Fruit fly (Drosophila melanogaster): Measurements from ENCODE around the gene CG8838.

CG8838 gene

DNA sequence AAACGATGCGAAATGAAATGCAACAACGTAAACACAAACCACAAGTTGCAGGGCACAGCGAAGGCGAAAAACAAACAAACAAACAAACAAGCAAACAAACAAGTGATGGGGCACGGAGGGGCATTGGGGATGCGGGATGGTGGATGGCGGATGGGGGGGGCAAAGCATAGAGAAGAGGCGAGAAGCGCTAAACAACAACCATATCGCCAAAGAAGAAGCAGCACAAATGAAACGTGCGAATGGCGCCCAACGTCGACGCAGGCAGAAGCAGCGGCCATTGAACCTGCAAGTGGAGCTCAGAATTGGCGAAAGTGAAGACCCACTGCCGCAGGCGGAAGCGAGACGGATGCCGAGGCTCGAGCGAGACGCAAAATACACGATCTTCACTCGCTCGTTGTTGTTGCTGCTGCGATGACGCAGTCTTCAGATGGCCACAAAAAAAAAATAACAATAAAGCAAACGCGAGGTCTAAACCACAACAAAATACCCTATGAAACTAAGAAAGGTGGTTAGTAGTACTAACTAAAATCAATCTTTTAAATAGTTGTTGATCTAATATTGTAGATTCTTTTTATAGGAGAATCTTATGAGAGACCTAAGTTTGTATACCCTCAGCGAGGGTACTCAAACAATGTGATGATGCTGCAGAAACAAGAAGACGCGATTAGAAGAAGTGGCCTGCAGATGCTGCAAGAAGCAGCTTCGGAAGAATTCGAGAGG, 11.5 kb upstream of the CG8838 start:
- TF ChIP-seq cic (GFP tag; optimal IDR thresholded peaks at IDR 0.05) (no peak), tj (GFP tag; optimal IDR thresholded peaks at IDR 0.05) (peak; percentile 66)

DNA sequence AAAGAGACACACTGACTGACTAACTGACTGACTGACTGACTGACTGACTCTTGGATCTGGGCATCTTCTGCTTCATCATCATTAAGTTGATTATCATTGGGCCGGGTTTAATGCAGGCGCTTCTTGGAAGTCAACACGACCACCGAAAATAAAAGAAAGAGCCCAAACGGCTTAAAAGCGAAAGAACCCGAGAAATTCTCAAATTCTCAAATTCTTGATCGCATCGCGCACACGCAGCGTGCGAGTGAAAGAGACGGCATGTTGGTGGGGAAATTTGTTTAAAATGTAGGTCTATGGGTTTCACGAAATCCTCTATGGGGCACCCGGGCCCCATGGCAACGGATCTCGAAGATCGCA, 11.0 kb upstream of the CG8838 start:
- TF ChIP-seq CG7045 (GFP tag; optimal IDR thresholded peaks at IDR 0.05) (no peak), cnc (optimal IDR thresholded peaks at IDR 0.05) (no peak)

DNA sequence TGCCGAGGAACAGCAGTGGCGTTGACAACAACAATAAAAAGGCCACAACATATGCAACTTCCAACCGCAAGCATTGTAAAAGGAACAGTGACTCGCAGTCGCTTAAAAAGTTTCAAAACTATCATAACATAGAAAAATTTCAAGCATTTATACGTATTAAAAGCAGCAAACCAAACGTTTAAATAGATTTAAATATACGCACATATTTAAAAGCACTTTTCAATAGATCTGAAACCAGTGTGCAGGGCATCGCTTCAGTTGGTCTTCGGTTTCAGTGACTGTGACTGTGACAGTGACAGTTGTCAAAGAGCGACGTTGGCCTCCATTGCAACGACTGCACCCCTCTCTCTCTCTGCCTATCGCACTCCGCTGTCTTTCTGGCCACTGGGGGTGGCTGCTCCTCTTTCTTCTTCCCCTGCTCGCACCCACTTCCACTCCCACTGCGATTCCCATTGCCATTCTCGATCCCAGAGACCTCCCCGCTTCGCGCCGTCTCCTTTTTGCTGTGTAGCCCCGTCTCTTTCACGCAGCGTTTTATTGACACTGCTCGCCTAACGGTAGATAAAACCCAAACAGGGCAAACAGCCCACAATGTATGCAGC, 9.2 kb upstream of the CG8838 start:
- TF ChIP-seq ovo (GFP tag; optimal IDR thresholded peaks at IDR 0.05) (peak; percentile 72), Hr96 (GFP tag; optimal IDR thresholded peaks at IDR 0.05) (peak; percentile 12), CG14711 (tag; optimal IDR thresholded peaks at IDR 0.05) (peak; percentile 64), CG11617 (GFP tag; optimal IDR thresholded peaks at IDR 0.05) (peak; percentile 45), Clk (GFP tag; optimal IDR thresholded peaks at IDR 0.05) (no peak), CG33017 (tag; optimal IDR thresholded peaks at IDR 0.05) (peak; percentile 80), Mnt (GFP tag; optimal IDR thresholded peaks at IDR 0.05) (peak; percentile 13), CG1620 (GFP tag; optimal IDR thresholded peaks at IDR 0.05) (no peak), CG5204 (GFP tag; optimal IDR thresholded peaks at IDR 0.05) (peak; percentile 76), Crg-1 (GFP tag; optimal IDR thresholded peaks at IDR 0.05) (no peak), CG12768 (GFP tag; optimal IDR thresholded peaks at IDR 0.05) (peak; percentile 65), bab1 (GFP tag; optimal IDR thresholded peaks at IDR 0.05) (no peak), cnc (optimal IDR thresholded peaks at IDR 0.05) (no peak), CG7101 (tag; optimal IDR thresholded peaks at IDR 0.05) (peak; percentile 77), cic (GFP tag; optimal IDR thresholded peaks at IDR 0.05) (no peak), CG7045 (GFP tag; optimal IDR thresholded peaks at IDR 0.05) (peak; percentile 41), pad (GFP tag; optimal IDR thresholded peaks at IDR 0.05) (peak; percentile 11), tj (GFP tag; optimal IDR thresholded peaks at IDR 0.05) (peak; percentile 58), kay (GFP tag; ENCODE audit: borderline replicate concordance) (peak; percentile 72), toe (GFP tag; optimal IDR thresholded peaks at IDR 0.05) (peak; percentile 29)

- no peak for TF ChIP-seq tj (GFP tag; optimal IDR thresholded peaks at IDR 0.05)
- TF ChIP-seq CG12768 (GFP tag; optimal IDR thresholded peaks at IDR 0.05): no peak
- no peak for TF ChIP-seq ovo (GFP tag; optimal IDR thresholded peaks at IDR 0.05)
Measured at dm6 chr2L:3351575-3352219, 5.7 kb upstream of the CG8838 start.

- TF ChIP-seq CG5204 (GFP tag; optimal IDR thresholded peaks at IDR 0.05): no peak
- no peak for TF ChIP-seq pad (GFP tag; optimal IDR thresholded peaks at IDR 0.05)
- no peak for TF ChIP-seq toe (GFP tag; optimal IDR thresholded peaks at IDR 0.05)
- TF ChIP-seq CG33017 (tag; optimal IDR thresholded peaks at IDR 0.05): no peak
- no peak for TF ChIP-seq CG1620 (GFP tag; optimal IDR thresholded peaks at IDR 0.05)
- TF ChIP-seq cic (GFP tag; optimal IDR thresholded peaks at IDR 0.05): no peak
- no peak for TF ChIP-seq CG14711 (tag; optimal IDR thresholded peaks at IDR 0.05)
- no peak for TF ChIP-seq bab1 (GFP tag; optimal IDR thresholded peaks at IDR 0.05)
- no peak for TF ChIP-seq CG7045 (GFP tag; optimal IDR thresholded peaks at IDR 0.05)
- TF ChIP-seq Clk (GFP tag; optimal IDR thresholded peaks at IDR 0.05): no peak
- TF ChIP-seq CG11617 (GFP tag; optimal IDR thresholded peaks at IDR 0.05): no peak
Measured at dm6 chr2L:3352927-3353326, 4.5 kb upstream of the CG8838 start.

DNA sequence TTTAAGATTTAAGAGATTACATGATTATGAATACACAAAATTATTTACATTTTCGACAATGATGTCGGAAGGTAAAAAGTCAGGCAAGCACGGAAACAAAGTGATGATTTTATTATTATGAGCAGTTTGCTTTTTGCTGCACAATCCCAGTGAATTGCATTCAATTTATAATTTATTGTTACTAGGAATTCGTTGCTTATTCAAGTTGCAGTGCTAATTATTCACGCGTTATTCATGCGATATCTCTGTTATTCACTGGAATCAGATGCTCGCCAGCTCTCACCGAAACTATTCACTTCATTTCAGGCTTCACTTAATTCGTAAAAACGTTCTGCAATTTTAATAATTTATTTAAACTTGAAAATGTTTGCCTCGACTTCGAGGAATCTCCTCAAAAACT, 3.7 kb upstream of the CG8838 start:
- TF ChIP-seq Crg-1 (GFP tag; optimal IDR thresholded peaks at IDR 0.05) (no peak), ovo (GFP tag; optimal IDR thresholded peaks at IDR 0.05) (no peak), toe (GFP tag; optimal IDR thresholded peaks at IDR 0.05) (no peak), kay (GFP tag; ENCODE audit: borderline replicate concordance) (peak; percentile 57)

dm6 chr2L:3354642-3355380, 2.6 kb upstream of the CG8838 start, which contains the start of gene E23:
E23 (minus strand) TSS chr2L:3354829.
- peak; percentile 93 for TF ChIP-seq bab1 (GFP tag; optimal IDR thresholded peaks at IDR 0.05)
- TF ChIP-seq CG7101 (tag; optimal IDR thresholded peaks at IDR 0.05): peak; percentile 92
- peak; percentile 82 for TF ChIP-seq Crg-1 (GFP tag; optimal IDR thresholded peaks at IDR 0.05)
- TF ChIP-seq cic (GFP tag; optimal IDR thresholded peaks at IDR 0.05): peak; percentile 77
- no peak for TF ChIP-seq Hr96 (GFP tag; optimal IDR thresholded peaks at IDR 0.05)
- TF ChIP-seq cnc (optimal IDR thresholded peaks at IDR 0.05): no peak
- TF ChIP-seq CG5204 (GFP tag; optimal IDR thresholded peaks at IDR 0.05): no peak
- TF ChIP-seq CG33017 (tag; optimal IDR thresholded peaks at IDR 0.05): peak; percentile 92
- TF ChIP-seq CG14711 (tag; optimal IDR thresholded peaks at IDR 0.05): peak; percentile 85
- peak; percentile 93 for TF ChIP-seq CG11617 (GFP tag; optimal IDR thresholded peaks at IDR 0.05)
- TF ChIP-seq ovo (GFP tag; optimal IDR thresholded peaks at IDR 0.05): peak; percentile 89
- peak; percentile 97 for TF ChIP-seq pad (GFP tag; optimal IDR thresholded peaks at IDR 0.05)
- TF ChIP-seq tj (GFP tag; optimal IDR thresholded peaks at IDR 0.05): peak; percentile 60
- TF ChIP-seq CG1620 (GFP tag; optimal IDR thresholded peaks at IDR 0.05): peak; percentile 90
- peak; percentile 89 for TF ChIP-seq CG12768 (GFP tag; optimal IDR thresholded peaks at IDR 0.05)
- no peak for TF ChIP-seq toe (GFP tag; optimal IDR thresholded peaks at IDR 0.05)
- peak; percentile 94 for TF ChIP-seq CG7045 (GFP tag; optimal IDR thresholded peaks at IDR 0.05)
- peak; percentile 83 for TF ChIP-seq Clk (GFP tag; optimal IDR thresholded peaks at IDR 0.05)
- no peak for TF ChIP-seq kay (GFP tag; ENCODE audit: borderline replicate concordance)
- peak; percentile 96 for TF ChIP-seq Mnt (GFP tag; optimal IDR thresholded peaks at IDR 0.05)

All from whole organism, adult.